Worm (Caenorhabditis elegans): Measurements from ENCODE around the gene pqn-87.

ce11 chrII:12208741-12209140, 16.1 kb downstream of the pqn-87 start:
- TF ChIP-seq lin-13 (GFP tag; optimal IDR thresholded peaks at IDR 0.05) (no peak), irx-1 (tag; optimal IDR thresholded peaks at IDR 0.05) (no peak), fos-1 (tag; optimal IDR thresholded peaks at IDR 0.05) (no peak), lsy-2 (tag; optimal IDR thresholded peaks at IDR 0.05) (no peak), sox-4 (tag; optimal IDR thresholded peaks at IDR 0.05) (no peak), F16B12.6 (tag; optimal IDR thresholded peaks at IDR 0.05) (no peak), ama-1 (optimal IDR thresholded peaks at IDR 0.05) (no peak), elt-2 (tag; optimal IDR thresholded peaks at IDR 0.05) (no peak), pag-3 (tag; optimal IDR thresholded peaks at IDR 0.05; ENCODE audit: borderline replicate concordance, insufficient read depth) (no peak)
